Worm (Caenorhabditis elegans) whole organism, L2 larva: ENCODE results near the gene F35H10.6.

Experiments
- ama-1 ChIP-seq: fragments of 150-350 bp; optimal IDR thresholded peaks from 2 replicates; lab custom pipeline; 2018; ENCODE audit warnings: inconsistent platforms
- dmd-4 ChIP-seq: sonication (generic microtip); optimal IDR thresholded peaks from 2 replicates; lab custom pipeline; 2017; ENCODE audit warnings: missing biosample characterization, missing genetic modification characterization
- lin-39 ChIP-seq: fragments of 150-350 bp; optimal IDR thresholded peaks from 2 replicates; lab custom pipeline; 2014; ENCODE audit warnings: missing biosample characterization, missing genetic modification reagents, missing genetic modification characterization
- nhr-237 ChIP-seq: fragments of 150-350 bp; optimal IDR thresholded peaks from 2 replicates; lab custom pipeline; 2014; ENCODE audit warnings: missing biosample characterization, missing genetic modification characterization
- nhr-77 ChIP-seq: fragments of 150-350 bp; optimal IDR thresholded peaks from 2 replicates; lab custom pipeline; 2014; ENCODE audit warnings: missing biosample characterization, missing genetic modification characterization
- ztf-11 ChIP-seq: sonication (generic microtip); optimal IDR thresholded peaks from 2 replicates; lab custom pipeline; 2017; ENCODE audit warnings: missing biosample characterization, missing genetic modification characterization

ce11 chrIV:8299636-8300035, at the start of gene F35H10.6:
- TF ChIP-seq ztf-11 (tag; lab: Kevin White, UChicago) = no peak
- TF ChIP-seq nhr-237 (tag; lab: Kevin White, UChicago) = no peak
- TF ChIP-seq lin-39 (tag; lab: Kevin White, UChicago) = no peak
- TF ChIP-seq dmd-4 (tag; lab: Kevin White, UChicago) = no peak
- no peak for TF ChIP-seq ama-1 (lab: Kevin White, UChicago)
- TF ChIP-seq nhr-77 (tag; lab: Kevin White, UChicago) = no peak
